Fruit fly (Drosophila melanogaster) whole organism, adult: ENCODE measurements around the gene CG43095.
A peak's percentile ranks its signal among the peaks of the same experiment; 100 is the strongest.

Experiments used
- CG11617 ChIP-seq: fragments of 200-800 bp; sonication (Bioruptor generic); optimal IDR thresholded peaks from 2 replicates; lab custom pipeline; 2017; ENCODE audit warnings: mild to moderate bottlenecking, missing biosample characterization, missing genetic modification reagents, missing genetic modification characterization
- CG12768 ChIP-seq: fragments of 200-800 bp; sonication (Bioruptor generic); optimal IDR thresholded peaks from 2 replicates; lab custom pipeline; 2017; ENCODE audit warnings: missing biosample characterization, missing genetic modification characterization, mild to moderate bottlenecking, moderate library complexity, missing genetic modification reagents
- CG14711 ChIP-seq: fragments of 200-800 bp; sonication (Bioruptor generic); optimal IDR thresholded peaks from 2 replicates; lab custom pipeline; 2018; ENCODE audit warnings: missing biosample characterization, mild to moderate bottlenecking, missing genetic modification characterization, moderate library complexity
- CG1620 ChIP-seq: fragments of 200-800 bp; sonication (Bioruptor generic); optimal IDR thresholded peaks from 2 replicates; lab custom pipeline; 2016; ENCODE audit warnings: missing biosample characterization, missing genetic modification characterization
- CG33017 ChIP-seq: fragments of 200-800 bp; sonication (Bioruptor generic); optimal IDR thresholded peaks from 2 replicates; lab custom pipeline; 2018; ENCODE audit warnings: missing biosample characterization, mild to moderate bottlenecking, missing genetic modification characterization, moderate library complexity
- CG5204 ChIP-seq: fragments of 200-800 bp; sonication (Bioruptor generic); optimal IDR thresholded peaks from 2 replicates; lab custom pipeline; 2016; ENCODE audit warnings: missing biosample characterization, missing genetic modification characterization
- CG7101 ChIP-seq: fragments of 200-800 bp; sonication (Bioruptor generic); optimal IDR thresholded peaks from 2 replicates; lab custom pipeline; 2018; ENCODE audit warnings: missing biosample characterization, mild to moderate bottlenecking, missing genetic modification characterization, moderate library complexity
- Clk ChIP-seq: fragments of 200-800 bp; sonication (Bioruptor generic); optimal IDR thresholded peaks from 2 replicates; lab custom pipeline; 2017; ENCODE audit warnings: missing biosample characterization, missing genetic modification characterization
- Crg-1 ChIP-seq: fragments of 200-800 bp; sonication (Bioruptor generic); optimal IDR thresholded peaks from 2 replicates; lab custom pipeline; 2016; ENCODE audit warnings: missing biosample characterization, missing genetic modification characterization
- Hr96 ChIP-seq: fragments of 200-800 bp; sonication (Bioruptor generic); optimal IDR thresholded peaks from 2 replicates; lab custom pipeline; 2016; ENCODE audit warnings: missing biosample characterization, missing genetic modification characterization
- Mnt ChIP-seq: fragments of 200-800 bp; sonication (Bioruptor generic); optimal IDR thresholded peaks from 2 replicates; lab custom pipeline; 2016; ENCODE audit warnings: missing biosample characterization, mild to moderate bottlenecking, missing genetic modification characterization
- bab1 ChIP-seq: fragments of 200-800 bp; sonication (Bioruptor generic); optimal IDR thresholded peaks from 3 replicates; lab custom pipeline; 2019; ENCODE audit warnings: missing biosample characterization, mild to moderate bottlenecking, missing genetic modification characterization, moderate library complexity
- cic ChIP-seq: fragments of 200-800 bp; sonication (Bioruptor generic); optimal IDR thresholded peaks from 2 replicates; lab custom pipeline; 2017; ENCODE audit warnings: missing biosample characterization, mild to moderate bottlenecking, missing genetic modification characterization, moderate library complexity
- cnc ChIP-seq, 2 experiments: fragments of >200 bp; optimal IDR thresholded peaks; 2 replicates each; lab custom pipeline; 2017
- kay ChIP-seq: fragments of 200-800 bp; sonication (Bioruptor generic); peaks from one replicate; lab custom pipeline; 2016; ENCODE audit warnings: missing biosample characterization, missing genetic modification characterization, borderline replicate concordance
- ovo ChIP-seq: fragments of 200-800 bp; sonication (Bioruptor generic); optimal IDR thresholded peaks from 2 replicates; lab custom pipeline; 2016; ENCODE audit warnings: missing biosample characterization, missing genetic modification characterization
- pad ChIP-seq: fragments of 200-800 bp; sonication (Bioruptor generic); optimal IDR thresholded peaks from 3 replicates; lab custom pipeline; 2017; ENCODE audit warnings: missing biosample characterization, missing genetic modification characterization, mild to moderate bottlenecking, moderate library complexity, missing genetic modification reagents
- tj ChIP-seq: fragments of 200-800 bp; sonication (Bioruptor generic); optimal IDR thresholded peaks from 3 replicates; lab custom pipeline; 2017; ENCODE audit warnings: missing biosample characterization, mild to moderate bottlenecking, missing genetic modification characterization, moderate library complexity
- toe ChIP-seq: fragments of 200-800 bp; sonication (Bioruptor generic); optimal IDR thresholded peaks from 2 replicates; lab custom pipeline; 2016; ENCODE audit warnings: missing biosample characterization, missing genetic modification characterization

Gene CG43095

DNA sequence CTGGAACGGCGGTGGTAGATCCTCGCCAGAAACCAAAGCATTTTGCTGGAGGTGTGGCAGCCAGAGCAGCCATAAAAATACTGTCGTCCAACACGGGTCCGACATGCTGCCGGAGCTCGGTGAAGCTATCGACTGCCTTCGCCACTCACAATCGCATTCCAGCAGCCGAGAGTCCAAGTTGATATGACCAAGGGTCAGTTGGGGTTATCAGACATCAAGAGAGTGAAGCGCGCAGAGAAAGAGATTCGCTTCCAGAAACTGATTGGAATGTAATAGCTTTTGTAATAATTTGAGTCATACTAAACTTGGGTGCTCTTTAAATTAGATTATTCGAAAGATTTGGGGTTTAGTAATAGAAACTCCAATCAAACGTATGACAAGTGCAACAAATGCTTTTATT is 8.0 kb downstream of the CG43095 start, which contains the start of gene Nepl14:
TSS of gene Nepl14 (minus strand) at position 125 of the 400 bp plus-strand sequence.
- TF ChIP-seq toe (GFP tag; lab: Kevin White, UChicago) (no peak), tj (no peak), ovo (GFP tag; lab: Kevin White, UChicago) (no peak), kay (GFP tag; lab: Kevin White, UChicago) (no peak), Clk (GFP tag; lab: Kevin White, UChicago) (no peak), CG5204 (GFP tag; lab: Kevin White, UChicago) (no peak), CG11617 (GFP tag; lab: Kevin White, UChicago) (no peak), pad (GFP tag; lab: Kevin White, UChicago) (no peak), cnc (optimal IDR thresholded peaks at IDR 0.05; lab: Kevin White, UChicago) (no peak), CG12768 (GFP tag; lab: Kevin White, UChicago) (no peak)

DNA sequence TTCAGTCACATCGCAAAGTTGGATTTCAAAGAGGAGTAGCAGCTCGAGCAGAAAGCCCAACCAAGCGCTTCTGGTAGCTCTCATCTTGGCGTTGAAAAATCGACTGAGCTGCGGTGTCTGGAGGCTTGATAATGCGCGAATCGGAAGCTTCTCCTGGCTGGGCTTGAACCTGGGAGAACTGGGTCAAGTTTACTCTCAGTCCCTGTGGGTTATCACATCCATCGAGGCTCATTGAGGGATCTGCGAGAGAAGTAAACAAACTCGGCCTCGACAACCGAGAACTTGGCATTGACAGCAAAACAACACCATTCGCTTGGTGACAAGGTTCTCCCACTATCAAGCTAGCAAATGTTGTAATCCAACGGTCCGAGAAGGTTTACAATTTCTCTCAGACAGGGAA is 10.6 kb downstream of the CG43095 start, which contains the start of gene Nepl13:
TSS of gene Nepl13 (minus strand) at position 89 of the 400 bp plus-strand sequence.
- TF ChIP-seq CG12768 (GFP tag; lab: Kevin White, UChicago) = no peak
- TF ChIP-seq cic (GFP tag; lab: Kevin White, UChicago) = peak; percentile 46

DNA sequence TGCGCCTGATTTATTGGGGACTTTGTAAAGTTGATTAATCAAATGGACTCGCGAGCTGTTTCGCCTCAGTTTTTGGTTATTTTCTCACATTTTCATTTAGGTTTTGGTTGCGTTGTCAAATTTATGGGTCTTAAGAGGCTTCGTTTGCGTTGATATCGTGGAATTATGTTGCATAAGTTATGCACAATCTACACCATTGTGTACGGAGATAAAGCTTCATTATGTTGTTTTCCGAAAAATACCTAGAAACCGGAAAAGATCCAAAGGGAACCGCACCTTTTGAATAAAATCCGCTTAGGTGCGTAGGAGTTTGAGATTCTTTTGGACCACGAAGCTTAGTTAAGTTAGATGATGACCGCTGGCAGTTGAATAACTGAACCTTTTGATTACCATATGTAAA is 14.5 kb downstream of the CG43095 start:
- TF ChIP-seq Crg-1 (GFP tag; lab: Kevin White, UChicago) = no peak
- TF ChIP-seq CG7101 (tag; lab: Kevin White, UChicago) = no peak
- TF ChIP-seq CG14711 (tag; lab: Kevin White, UChicago) = no peak
- TF ChIP-seq CG12768 (GFP tag; lab: Kevin White, UChicago) = no peak
- no peak for TF ChIP-seq cnc (optimal IDR thresholded peaks at IDR 0.05; lab: Kevin White, UChicago)
- no peak for TF ChIP-seq cic (GFP tag; lab: Kevin White, UChicago)
- TF ChIP-seq ovo (GFP tag; lab: Kevin White, UChicago) = no peak
- no peak for TF ChIP-seq Hr96 (GFP tag; lab: Kevin White, UChicago)
- no peak for TF ChIP-seq CG5204 (GFP tag; lab: Kevin White, UChicago)

DNA sequence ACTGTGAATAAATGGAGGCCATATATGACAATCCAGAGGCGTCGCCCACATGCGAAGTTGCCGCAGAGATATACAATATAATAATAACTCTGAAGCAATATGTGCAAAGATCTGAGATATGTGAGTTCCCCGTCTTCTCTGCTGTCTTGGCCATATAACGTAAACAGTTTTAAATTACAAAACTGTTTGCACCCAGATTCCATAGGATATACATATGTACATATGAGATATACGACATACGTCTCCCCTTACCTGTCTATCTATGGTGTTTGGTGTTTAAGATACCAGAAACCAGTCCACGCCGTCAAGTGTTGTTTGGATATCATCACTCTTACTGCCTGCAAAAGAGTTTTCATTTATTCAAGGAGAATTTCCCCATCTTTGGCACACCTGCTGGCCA is 15.3 kb downstream of the CG43095 start:
- no peak for TF ChIP-seq Clk (GFP tag; lab: Kevin White, UChicago)
- TF ChIP-seq CG7101 (tag; lab: Kevin White, UChicago) = no peak
- no peak for TF ChIP-seq toe (GFP tag; lab: Kevin White, UChicago)
- TF ChIP-seq CG12768 (GFP tag; lab: Kevin White, UChicago) = no peak

DNA sequence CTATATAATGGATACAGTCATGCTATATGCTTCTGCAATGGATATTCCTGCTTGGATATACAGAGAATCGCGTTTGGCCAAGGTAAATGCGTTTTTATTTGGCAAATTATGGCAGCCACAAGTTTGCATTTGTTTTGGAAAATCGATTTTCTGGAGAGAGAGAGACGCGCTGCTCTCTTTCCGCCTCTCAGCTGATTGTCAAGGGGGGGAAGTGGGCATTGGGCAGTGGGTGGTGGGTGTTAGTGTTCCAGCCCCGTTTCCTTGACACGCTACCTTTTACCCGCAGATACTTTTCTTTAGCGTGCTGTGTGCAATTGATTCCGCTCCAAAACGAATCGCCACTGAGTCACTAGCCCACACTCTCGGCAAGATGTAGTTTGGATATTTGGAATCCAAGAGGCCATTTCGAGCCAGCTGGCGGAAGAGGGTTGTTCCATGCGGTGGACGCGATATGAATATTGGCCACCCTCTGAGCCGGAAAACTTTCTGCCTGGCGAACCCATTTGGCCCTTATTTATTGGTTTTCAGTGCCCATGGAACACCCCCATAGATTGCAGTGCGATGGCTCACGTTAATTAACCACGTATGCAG is 16.3 kb downstream of the CG43095 start:
- no peak for TF ChIP-seq pad (GFP tag; lab: Kevin White, UChicago)
- TF ChIP-seq tj = peak; percentile 42

DNA sequence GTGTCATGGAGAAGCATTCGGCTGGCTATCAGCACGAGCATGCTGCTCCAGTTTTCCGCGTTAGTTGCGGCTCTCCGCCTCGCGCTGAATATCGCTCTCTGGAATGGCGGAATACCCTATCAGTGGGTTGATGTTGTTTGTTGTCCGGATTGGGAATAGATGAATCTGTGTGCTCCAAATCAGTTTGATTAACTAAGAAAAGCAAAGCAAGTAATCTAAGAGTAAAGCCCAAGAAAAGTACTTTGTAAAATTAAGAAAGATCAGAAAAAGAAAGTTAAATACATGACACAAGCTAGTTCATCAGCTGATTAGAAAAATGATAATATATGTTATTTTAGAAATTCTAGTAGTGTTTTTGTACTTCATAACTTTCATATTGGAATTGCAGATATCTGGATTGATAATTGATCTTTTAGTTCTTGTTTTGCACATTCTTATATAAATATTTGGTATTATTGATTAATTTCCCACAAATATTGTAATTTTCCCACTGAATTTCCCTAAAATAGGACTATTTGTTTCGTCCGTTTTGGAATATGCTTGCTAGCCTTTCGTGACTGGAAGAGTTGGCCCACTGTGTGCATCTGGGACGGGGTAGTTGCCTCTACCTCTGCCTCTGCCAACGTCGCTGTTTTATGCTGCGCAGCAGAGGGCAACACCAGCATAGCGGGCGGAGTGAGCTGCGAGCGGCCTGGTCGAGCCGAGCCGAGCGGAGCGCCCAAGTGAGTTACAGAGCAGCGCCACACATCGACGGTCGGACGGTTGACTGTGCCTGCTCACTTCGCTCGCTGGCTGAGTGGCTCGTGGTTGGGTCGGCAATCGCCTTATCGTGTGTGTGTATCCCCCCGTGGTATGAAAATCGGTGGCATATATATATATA is 17.4 kb downstream of the CG43095 start:
- TF ChIP-seq tj (no peak), Hr96 (GFP tag; lab: Kevin White, UChicago) (peak; percentile 24), CG11617 (GFP tag; lab: Kevin White, UChicago) (peak; percentile 42), Mnt (GFP tag; lab: Kevin White, UChicago) (peak; percentile 37), CG7101 (tag; lab: Kevin White, UChicago) (peak; percentile 1), cnc (optimal IDR thresholded peaks at IDR 0.05; lab: Kevin White, UChicago) (no peak), Crg-1 (GFP tag; lab: Kevin White, UChicago) (no peak), CG5204 (GFP tag; lab: Kevin White, UChicago) (peak; percentile 37), kay (GFP tag; lab: Kevin White, UChicago) (peak; percentile 74), bab1 (GFP tag; lab: Kevin White, UChicago) (no peak), CG33017 (tag; lab: Kevin White, UChicago) (peak; percentile 38), cic (GFP tag; lab: Kevin White, UChicago) (no peak)

DNA sequence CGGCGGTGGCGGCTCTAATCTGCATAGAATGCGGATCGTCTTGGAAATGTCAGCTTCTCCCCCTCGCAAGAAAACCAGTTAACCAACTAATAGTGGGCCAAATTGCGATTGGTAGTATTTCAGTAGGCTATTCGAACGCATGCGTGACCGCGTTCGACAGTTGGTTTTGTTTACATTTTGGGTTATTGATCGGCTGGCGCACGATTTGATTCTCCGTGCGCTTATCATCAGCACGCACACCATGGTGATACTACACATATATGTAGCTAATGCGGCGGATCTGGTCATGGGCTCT is 18.0 kb downstream of the CG43095 start:
- TF ChIP-seq CG12768 (GFP tag; lab: Kevin White, UChicago) (no peak), cic (GFP tag; lab: Kevin White, UChicago) (peak; percentile 67)

DNA sequence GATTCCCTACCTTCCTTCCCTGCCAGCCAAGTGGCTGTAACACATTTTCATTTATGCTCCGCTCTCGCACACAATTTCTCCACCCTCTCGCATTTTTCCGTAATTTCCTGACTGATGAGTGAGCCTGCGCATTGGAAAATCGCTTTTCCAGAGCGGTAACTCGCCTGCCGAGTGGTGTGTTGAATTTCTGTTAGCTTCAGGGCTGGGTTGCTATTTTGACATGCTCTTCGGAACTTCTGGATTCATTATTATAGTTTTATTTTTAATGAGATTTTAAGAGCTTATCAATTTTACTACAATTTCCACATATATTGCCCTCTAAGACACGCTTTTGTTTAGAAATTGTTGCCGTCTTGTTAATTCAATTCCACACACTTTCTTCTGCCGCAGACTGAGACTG is 18.6 kb downstream of the CG43095 start:
- TF ChIP-seq Crg-1 (GFP tag; lab: Kevin White, UChicago) = no peak
- no peak for TF ChIP-seq CG1620 (GFP tag; lab: Kevin White, UChicago)
- no peak for TF ChIP-seq toe (GFP tag; lab: Kevin White, UChicago)
- no peak for TF ChIP-seq CG14711 (tag; lab: Kevin White, UChicago)
- TF ChIP-seq CG5204 (GFP tag; lab: Kevin White, UChicago) = no peak
- TF ChIP-seq Hr96 (GFP tag; lab: Kevin White, UChicago) = no peak
- TF ChIP-seq tj = no peak
- no peak for TF ChIP-seq CG11617 (GFP tag; lab: Kevin White, UChicago)
- TF ChIP-seq kay (GFP tag; lab: Kevin White, UChicago) = no peak
- no peak for TF ChIP-seq bab1 (GFP tag; lab: Kevin White, UChicago)
- TF ChIP-seq CG12768 (GFP tag; lab: Kevin White, UChicago) = no peak
- no peak for TF ChIP-seq CG33017 (tag; lab: Kevin White, UChicago)
- TF ChIP-seq Mnt (GFP tag; lab: Kevin White, UChicago) = no peak
- TF ChIP-seq pad (GFP tag; lab: Kevin White, UChicago) = no peak
- TF ChIP-seq cnc (optimal IDR thresholded peaks at IDR 0.05; lab: Kevin White, UChicago) = no peak
- no peak for TF ChIP-seq CG7101 (tag; lab: Kevin White, UChicago)
- TF ChIP-seq ovo (GFP tag; lab: Kevin White, UChicago) = no peak
